Worm (Caenorhabditis elegans) whole organism, mixed stage, embryonic: Measurements from ENCODE around the gene akt-1.

Experiments used
- bed-3 ChIP-seq: fragments of 200-800 bp; sonication (Bioruptor generic); optimal IDR thresholded peaks from 3 replicates; lab custom pipeline; 2018; ENCODE audit warnings: mild to moderate bottlenecking, missing genetic modification characterization, moderate library complexity, missing compliant biosample characterization
- ces-1 ChIP-seq: fragments of 150-350 bp; optimal IDR thresholded peaks from 2 replicates; lab custom pipeline; 2014; ENCODE audit warnings: missing biosample characterization, missing genetic modification reagents, missing genetic modification characterization
- elt-1 ChIP-seq: sonication (generic microtip); optimal IDR thresholded peaks from 2 replicates; lab custom pipeline; 2017; ENCODE audit warnings: missing genetic modification characterization, mild to moderate bottlenecking, missing compliant biosample characterization, antibody characterized with exemption, moderate library complexity, borderline replicate concordance; ENCODE audit not compliant: insufficient read depth
- elt-3 ChIP-seq: fragments of 150-350 bp; optimal IDR thresholded peaks from 2 replicates; lab custom pipeline; 2014; ENCODE audit warnings: missing biosample characterization, missing genetic modification characterization
- ham-2 ChIP-seq: fragments of 200-800 bp; sonication (Bioruptor generic); optimal IDR thresholded peaks from 2 replicates; lab custom pipeline; 2018; ENCODE audit warnings: mild to moderate bottlenecking, missing genetic modification characterization, missing compliant biosample characterization
- lsy-2 ChIP-seq: fragments of 150-350 bp; optimal IDR thresholded peaks from 2 replicates; lab custom pipeline; 2014; ENCODE audit warnings: missing biosample characterization, missing genetic modification characterization
- unc-39 ChIP-seq: fragments of 150-350 bp; optimal IDR thresholded peaks from 2 replicates; lab custom pipeline; 2014; ENCODE audit warnings: missing biosample characterization, missing genetic modification characterization
- unc-62 ChIP-seq: fragments of 150-350 bp; optimal IDR thresholded peaks from 2 replicates; lab custom pipeline; 2014; ENCODE audit warnings: missing biosample characterization, missing genetic modification reagents, missing genetic modification characterization
- zip-8 ChIP-seq: fragments of 150-350 bp; optimal IDR thresholded peaks from 2 replicates; lab custom pipeline; 2014; ENCODE audit warnings: missing biosample characterization, missing genetic modification characterization
- ztf-11 ChIP-seq: fragments of 150-350 bp; optimal IDR thresholded peaks from 2 replicates; lab custom pipeline; 2014; ENCODE audit warnings: missing biosample characterization, missing genetic modification characterization

Gene akt-1

ce11 chrV:10297099-10297498 lies 48.4 kb downstream of the akt-1 start, which contains the start of gene B0024.4:
Gene B0024.4, plus strand, starts transcription at chrV:10297399.
- no peak for TF ChIP-seq ham-2 (GFP tag; lab: Kevin White, UChicago)
- no peak for TF ChIP-seq zip-8 (tag; lab: Kevin White, UChicago)
- no peak for TF ChIP-seq elt-1 (tag; lab: Kevin White, UChicago)
- no peak for TF ChIP-seq unc-62
- TF ChIP-seq bed-3 (GFP tag; lab: Kevin White, UChicago): no peak
- no peak for TF ChIP-seq lsy-2 (tag; lab: Kevin White, UChicago)
- TF ChIP-seq elt-3 (tag; lab: Kevin White, UChicago): no peak
- no peak for TF ChIP-seq unc-39
- no peak for TF ChIP-seq ces-1 (GFP tag; lab: Kevin White, UChicago)
- TF ChIP-seq ztf-11: no peak
